Worm (Caenorhabditis elegans): ENCODE data around the gene F54D12.1.

The F54D12.1 gene

DNA sequence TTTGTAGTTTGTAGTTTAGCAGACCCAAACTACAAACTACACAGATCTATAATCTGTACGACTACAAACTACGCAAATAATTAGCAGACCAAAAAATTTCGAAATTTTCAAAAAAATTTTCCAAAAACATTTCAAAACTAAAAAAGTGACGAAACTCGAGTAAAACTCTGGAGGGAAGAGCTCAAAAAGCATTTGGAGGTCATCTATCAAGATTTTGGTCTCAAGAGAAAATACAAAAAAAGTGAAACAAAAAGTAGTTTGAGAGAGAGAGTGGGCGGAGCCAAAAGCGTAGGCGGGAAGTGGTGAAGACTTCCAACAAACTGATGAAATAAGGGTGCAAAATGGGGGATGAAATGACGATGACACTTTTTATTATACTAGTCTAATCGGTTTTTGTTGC lies 39.9 kb upstream of the F54D12.1 start:
- TF ChIP-seq unc-62 (GFP tag; optimal IDR thresholded peaks at IDR 0.05 in 1 of 2) (peak in 1 of 2 experiments; percentile 85), unc-62 (tag; optimal IDR thresholded peaks at IDR 0.05) (no peak), hmg-1.1 (GFP tag; IDR thresholded peaks at IDR 0.05) (0 out of 2 replicates have a peak, but pooled peaks have one; percentile 33), fkh-10 (GFP tag; optimal IDR thresholded peaks at IDR 0.05) (no peak), aha-1 (tag) (peak; percentile 18)

ce11 chrII:1362423-1362822 lies 37.8 kb upstream of the F54D12.1 start:
- TF ChIP-seq mes-2 (tag; optimal IDR thresholded peaks at IDR 0.05; ENCODE audit: poor library complexity, severe bottlenecking) (no peak), fos-1 (tag; optimal IDR thresholded peaks at IDR 0.05) (no peak), dve-1 (tag; optimal IDR thresholded peaks at IDR 0.05; ENCODE audit: insufficient read depth) (no peak), sdz-12 (GFP tag; optimal IDR thresholded peaks at IDR 0.05) (no peak), aly-2 (tag; optimal IDR thresholded peaks at IDR 0.05) (no peak), jun-1 (tag; optimal IDR thresholded peaks at IDR 0.05) (no peak), hif-1 (tag; optimal IDR thresholded peaks at IDR 0.05) (no peak), spr-1 (tag; optimal IDR thresholded peaks at IDR 0.05) (no peak), F37D6.2 (tag; optimal IDR thresholded peaks at IDR 0.05) (no peak)

- TF ChIP-seq Y48G9A.11 (GFP tag; IDR thresholded peaks at IDR 0.05) = no peak
- no peak for TF ChIP-seq fkh-10 (GFP tag; optimal IDR thresholded peaks at IDR 0.05)
- no peak for TF ChIP-seq nhr-6 (tag; optimal IDR thresholded peaks at IDR 0.05)
- TF ChIP-seq snpc-4 (tag; optimal IDR thresholded peaks at IDR 0.05) = no peak
- no peak for TF ChIP-seq nhr-48 (tag; optimal IDR thresholded peaks at IDR 0.05)
- no peak for TF ChIP-seq sdz-12 (GFP tag; optimal IDR thresholded peaks at IDR 0.05)
- TF ChIP-seq ztf-11 (tag; optimal IDR thresholded peaks at IDR 0.05) = no peak
- TF ChIP-seq hif-1 (tag; optimal IDR thresholded peaks at IDR 0.05) = no peak
- TF ChIP-seq T26A8.4 (GFP tag; IDR thresholded peaks at IDR 0.05) = no peak
- no peak for TF ChIP-seq Y105C5A.15 (GFP tag; IDR thresholded peaks at IDR 0.05)
- TF ChIP-seq lin-15B (tag; optimal IDR thresholded peaks at IDR 0.05) = no peak
- no peak for TF ChIP-seq F37D6.2 (tag; optimal IDR thresholded peaks at IDR 0.05)
- no peak for TF ChIP-seq pqm-1 (tag; optimal IDR thresholded peaks at IDR 0.05)
- TF ChIP-seq madf-9 (GFP tag; conservative IDR thresholded peaks at IDR 0.05) = no peak
- no peak for TF ChIP-seq zip-11 (GFP tag; IDR thresholded peaks at IDR 0.05)
These were observed 34.2 kb upstream of the F54D12.1 start for ce11 chrII:1365985-1366384.

DNA sequence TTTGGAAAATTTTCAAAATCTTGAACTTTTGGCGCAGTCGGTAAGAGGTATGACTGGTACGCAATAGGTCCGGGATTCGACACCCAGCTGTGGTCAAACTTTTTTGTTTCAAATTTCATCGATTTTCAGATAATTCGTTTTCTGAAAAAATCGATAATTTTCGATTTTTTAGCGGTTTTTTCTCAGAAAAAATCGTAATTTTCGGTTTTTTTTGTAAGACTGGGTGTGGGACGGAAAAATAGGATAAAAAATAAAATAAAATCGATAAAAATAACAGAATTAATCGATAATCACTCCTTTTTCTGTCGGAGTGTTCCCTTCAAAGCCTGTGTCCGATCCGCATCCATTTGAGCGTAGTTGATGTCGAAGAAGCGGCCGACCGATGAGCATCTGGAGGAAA lies 31.4 kb upstream of the F54D12.1 start:
- TF ChIP-seq nhr-42 (GFP tag; IDR thresholded peaks at IDR 0.05) (no peak), ceh-28 (tag; optimal IDR thresholded peaks at IDR 0.05) (peak; percentile 54)

ce11 chrII:1369322-1369721 lies 30.9 kb upstream of the F54D12.1 start:
- peak; percentile 88 for TF ChIP-seq lin-38 (GFP tag; IDR thresholded peaks at IDR 0.05)
- TF ChIP-seq nhr-102 (tag; optimal IDR thresholded peaks at IDR 0.05) = no peak

DNA sequence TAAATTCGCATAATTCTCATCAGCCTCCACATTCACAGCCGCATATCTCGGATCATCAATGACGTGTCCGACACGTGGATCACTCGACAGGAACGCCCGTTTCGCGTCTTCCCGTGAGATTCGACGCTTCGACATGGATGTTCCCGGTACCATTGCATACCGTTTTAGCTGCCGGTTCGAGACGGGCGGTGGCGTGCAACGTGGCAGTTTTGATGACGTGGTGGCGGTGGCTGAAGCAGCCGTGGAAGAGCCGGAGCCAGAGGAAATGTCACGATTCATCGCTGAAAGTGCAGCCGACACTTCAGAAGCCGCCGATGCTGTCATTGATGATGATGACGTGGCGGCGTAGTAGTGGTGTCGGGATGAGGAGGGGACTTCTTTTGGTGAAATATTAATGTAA lies 28.7 kb upstream of the F54D12.1 start:
- TF ChIP-seq set-16 (GFP tag; IDR thresholded peaks at IDR 0.05) = peak; percentile 73
- TF ChIP-seq mep-1 (tag; optimal IDR thresholded peaks at IDR 0.05) = no peak

ce11 chrII:1372138-1372537 lies 28.1 kb upstream of the F54D12.1 start:
- TF ChIP-seq mes-2 (tag; optimal IDR thresholded peaks at IDR 0.05; ENCODE audit: poor library complexity, severe bottlenecking) = no peak
- TF ChIP-seq zfp-3 (GFP tag; conservative IDR thresholded peaks at IDR 0.05) = no peak
- TF ChIP-seq lin-1 (GFP tag; IDR thresholded peaks at IDR 0.05) = no peak

All from whole organism, L4 larva.